Fruit fly (Drosophila melanogaster): ENCODE results near the gene Tpt.

The Tpt gene

DNA sequence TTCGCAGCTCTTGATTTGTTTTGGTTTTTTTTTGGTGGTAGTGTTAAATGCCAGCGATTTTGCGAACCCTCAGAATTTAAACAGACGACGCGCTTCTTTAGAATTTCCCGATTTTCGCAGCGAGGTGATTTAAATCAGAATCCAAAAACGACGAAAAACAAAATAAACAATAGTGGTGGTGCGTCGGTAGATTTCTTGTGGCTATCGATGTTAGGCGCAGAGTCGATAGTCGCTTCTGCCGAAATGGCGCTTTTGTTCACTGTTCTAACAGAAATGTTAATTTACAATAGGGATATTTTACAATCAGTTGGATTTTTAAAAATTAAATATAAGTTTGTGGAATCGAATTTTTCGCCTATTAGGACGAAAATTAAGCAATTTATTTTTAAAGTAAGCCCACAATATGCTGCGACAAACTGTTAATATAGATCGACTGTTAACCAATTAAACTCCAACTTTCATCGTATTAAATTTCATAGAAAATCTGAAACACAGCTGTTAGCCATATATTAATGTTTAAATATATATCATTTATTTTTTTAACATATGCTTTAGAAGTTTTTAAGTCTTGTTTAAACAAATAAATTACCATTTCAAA lies 44.2 kb upstream of the Tpt start, which contains the start of gene CG6983 (continued):
- TF ChIP-seq amos (GFP tag; IDR thresholded peaks at IDR 0.05; ENCODE audit: partially characterized antibody) (peak; percentile 92; the same call in 1 of the 2 replicates), CG11504 (tag; optimal IDR thresholded peaks at IDR 0.05) (no peak), CkIIα-i1 (GFP tag; IDR thresholded peaks at IDR 0.05) (no peak), sisA (GFP tag; IDR thresholded peaks at IDR 0.05) (no peak), CG4360 (GFP tag; IDR thresholded peaks at IDR 0.05) (no peak), sc (optimal IDR thresholded peaks at IDR 0.05) (no peak), sc (GFP tag; optimal IDR thresholded peaks at IDR 0.05) (no peak), Atf6 (GFP tag; IDR thresholded peaks at IDR 0.05) (no peak), bigmax (GFP tag; optimal IDR thresholded peaks at IDR 0.05) (no peak), CG14441 (GFP tag; IDR thresholded peaks at IDR 0.05) (no peak), CoRest (tag; optimal IDR thresholded peaks at IDR 0.05) (no peak), CG2889 (GFP tag; IDR thresholded peaks at IDR 0.05) (no peak), nerfin-1 (tag; optimal IDR thresholded peaks at IDR 0.05) (no peak), klu (GFP tag; IDR thresholded peaks at IDR 0.05) (no peak), corto (GFP tag; optimal IDR thresholded peaks at IDR 0.05) (peak; percentile 14), dysf (GFP tag; IDR thresholded peaks at IDR 0.05) (no peak), lab (GFP tag; optimal IDR thresholded peaks at IDR 0.05) (no peak), jumu (GFP tag; optimal IDR thresholded peaks at IDR 0.05) (no peak), ab (GFP tag; optimal IDR thresholded peaks at IDR 0.05) (no peak), CG9215 (GFP tag; IDR thresholded peaks at IDR 0.05) (no peak), chm (GFP tag; IDR thresholded peaks at IDR 0.05) (peak; percentile 47; the same call in 1 of the 2 replicates), Adf1 (GFP tag; IDR thresholded peaks at IDR 0.05) (peak; percentile 4; the same call in 1 of the 2 replicates), maf-S (GFP tag; optimal IDR thresholded peaks at IDR 0.05) (no peak), tll (GFP tag; optimal IDR thresholded peaks at IDR 0.05) (no peak), zen2 (GFP tag; IDR thresholded peaks at IDR 0.05; ENCODE audit: partially characterized antibody) (no peak; the same call in 2 of the 3 replicates), CG15269 (tag; optimal IDR thresholded peaks at IDR 0.05) (no peak), sug (tag; optimal IDR thresholded peaks at IDR 0.05) (peak; percentile 16), kay (GFP tag; optimal IDR thresholded peaks at IDR 0.05) (no peak), gcm2 (GFP tag; optimal IDR thresholded peaks at IDR 0.05) (no peak), CG6791 (GFP tag; IDR thresholded peaks at IDR 0.05; ENCODE audit: partially characterized antibody) (peak; percentile 88), CG18599 (GFP tag; optimal IDR thresholded peaks at IDR 0.05) (no peak), Dad (GFP tag; optimal IDR thresholded peaks at IDR 0.05) (no peak), ara (GFP tag; IDR thresholded peaks at IDR 0.05) (no peak), Atf-2 (GFP tag; optimal IDR thresholded peaks at IDR 0.05) (no peak), CG11696 (GFP tag; IDR thresholded peaks at IDR 0.05) (no peak), Trl (optimal IDR thresholded peaks at IDR 0.05) (no peak), Trl (GFP tag; optimal IDR thresholded peaks at IDR 0.05) (no peak), Drgx (GFP tag; IDR thresholded peaks at IDR 0.05) (no peak), Pdp1 (GFP tag; optimal IDR thresholded peaks at IDR 0.05) (no peak), CG13123 (GFP tag; optimal IDR thresholded peaks at IDR 0.05) (no peak), ase (GFP tag; IDR thresholded peaks at IDR 0.05) (no peak), CG1529 (GFP tag; optimal IDR thresholded peaks at IDR 0.05) (no peak), CrebB (tag; optimal IDR thresholded peaks at IDR 0.05) (no peak), so (GFP tag; IDR thresholded peaks at IDR 0.05) (no peak), ewg (GFP tag; optimal IDR thresholded peaks at IDR 0.05) (peak; percentile 8), CG14050 (GFP tag; IDR thresholded peaks at IDR 0.05) (no peak), CTCF (GFP tag; optimal IDR thresholded peaks at IDR 0.05) (peak; percentile 96), Hr3 (GFP tag; optimal IDR thresholded peaks at IDR 0.05) (no peak), CG3726 (GFP tag; IDR thresholded peaks at IDR 0.05) (no peak), Mad (GFP tag; optimal IDR thresholded peaks at IDR 0.05) (no peak), CG17829 (tag; optimal IDR thresholded peaks at IDR 0.05) (no peak), pita (GFP tag; optimal IDR thresholded peaks at IDR 0.05) (no peak)

Measured in whole organism, embryonic.